Fruit fly (Drosophila melanogaster) whole organism, embryonic: Measurements from ENCODE around the gene CG9316.

Experiments used
- ATbp ChIP-seq: fragments of 200-800 bp; sonication (Bioruptor generic); optimal IDR thresholded peaks from 2 replicates; lab custom pipeline; 2017; ENCODE audit warnings: missing biosample characterization, mild to moderate bottlenecking, missing genetic modification characterization, missing genetic modification reagents
- B-H2 ChIP-seq: fragments of 200-800 bp; sonication (Bioruptor generic); optimal IDR thresholded peaks from 2 replicates; lab custom pipeline; 2018; ENCODE audit warnings: missing biosample characterization, mild to moderate bottlenecking, missing genetic modification characterization
- Bgb ChIP-seq: fragments of 200-800 bp; sonication (Bioruptor generic); IDR thresholded peaks from 2 replicates; pipeline ENCODE4 v1.3.6; 2022; ENCODE audit warnings: missing biosample characterization, missing genetic modification characterization; ENCODE audit not compliant: partially characterized antibody
- CG10267 ChIP-seq: fragments of 200-800 bp; sonication (Bioruptor generic); optimal IDR thresholded peaks from 2 replicates; lab custom pipeline; 2018; ENCODE audit warnings: missing biosample characterization, mild to moderate bottlenecking, missing genetic modification characterization, moderate library complexity
- CG10959 ChIP-seq: fragments of 200-800 bp; sonication (Bioruptor generic); IDR thresholded peaks from 2 replicates; pipeline ENCODE4 v1.3.6; 2022; ENCODE audit warnings: missing biosample characterization, missing genetic modification characterization
- CG11504 ChIP-seq: fragments of 200-800 bp; sonication (Bioruptor generic); optimal IDR thresholded peaks from 3 replicates; lab custom pipeline; 2019; ENCODE audit warnings: missing biosample characterization, mild to moderate bottlenecking, missing genetic modification characterization, moderate library complexity
- CG12104 ChIP-seq: fragments of 200-800 bp; sonication (Bioruptor generic); optimal IDR thresholded peaks from 3 replicates; lab custom pipeline; 2016; ENCODE audit warnings: missing biosample characterization, missing genetic modification characterization
- CG1233 ChIP-seq: fragments of 200-800 bp; sonication (Bioruptor generic); optimal IDR thresholded peaks from 4 replicates; lab custom pipeline; 2018; ENCODE audit warnings: missing biosample characterization, mild to moderate bottlenecking, missing genetic modification characterization
- CG14965 ChIP-seq: fragments of 200-800 bp; sonication (Bioruptor generic); optimal IDR thresholded peaks from 2 replicates; lab custom pipeline; 2016; ENCODE audit warnings: missing biosample characterization, missing genetic modification characterization, borderline replicate concordance
- CG15479 ChIP-seq: fragments of 200-800 bp; sonication (Bioruptor generic); optimal IDR thresholded peaks from 3 replicates; lab custom pipeline; 2019; ENCODE audit warnings: missing biosample characterization, mild to moderate bottlenecking, missing genetic modification characterization, moderate library complexity
- CG17385 ChIP-seq: fragments of 200-800 bp; sonication (Bioruptor generic); optimal IDR thresholded peaks from 3 replicates; lab custom pipeline; 2018; ENCODE audit warnings: missing biosample characterization, mild to moderate bottlenecking, missing genetic modification characterization
- CG2116 ChIP-seq: fragments of 200-800 bp; sonication (Bioruptor generic); optimal IDR thresholded peaks from 3 replicates; lab custom pipeline; 2018; ENCODE audit warnings: missing biosample characterization, mild to moderate bottlenecking, missing genetic modification characterization
- CG2202 ChIP-seq: fragments of 200-800 bp; sonication (Bioruptor generic); optimal IDR thresholded peaks from 2 replicates; lab custom pipeline; 2018; ENCODE audit warnings: missing biosample characterization, mild to moderate bottlenecking, missing genetic modification characterization
- CG32767 ChIP-seq: fragments of 200-800 bp; sonication (Bioruptor generic); IDR thresholded peaks from 2 replicates; pipeline ENCODE4 v1.3.6; 2022; ENCODE audit warnings: missing biosample characterization, missing genetic modification characterization
- CG33557 ChIP-seq: fragments of 200-800 bp; sonication (Bioruptor generic); optimal IDR thresholded peaks from 2 replicates; lab custom pipeline; 2019; ENCODE audit warnings: missing biosample characterization, mild to moderate bottlenecking, missing genetic modification characterization, moderate library complexity
- CG3995 ChIP-seq: fragments of 200-800 bp; sonication (Bioruptor generic); optimal IDR thresholded peaks from 3 replicates; lab custom pipeline; 2016; ENCODE audit warnings: missing biosample characterization, missing genetic modification characterization
- CG9817 ChIP-seq: fragments of 200-800 bp; sonication (Bioruptor generic); optimal IDR thresholded peaks from 2 replicates; lab custom pipeline; 2018; ENCODE audit warnings: missing biosample characterization, mild to moderate bottlenecking, missing genetic modification characterization, moderate library complexity
- Chrac-16 ChIP-seq: fragments of 200-800 bp; sonication (Bioruptor generic); optimal IDR thresholded peaks from 3 replicates; lab custom pipeline; 2016; ENCODE audit warnings: missing biosample characterization, missing genetic modification characterization
- Deaf1 ChIP-seq: fragments of 200-800 bp; optimal IDR thresholded peaks from 3 replicates; lab custom pipeline; 2019; ENCODE audit warnings: missing biosample characterization, mild to moderate bottlenecking, missing genetic modification characterization, moderate library complexity
- Doc2 ChIP-seq: fragments of 200-800 bp; sonication (Bioruptor generic); IDR thresholded peaks from 2 replicates; pipeline ENCODE4 v1.3.6; 2022; ENCODE audit warnings: missing biosample characterization, missing genetic modification characterization
- Gsc ChIP-seq: fragments of 200-800 bp; sonication (Bioruptor generic); IDR thresholded peaks from 2 replicates; pipeline ENCODE4 v1.3.6; 2022; ENCODE audit warnings: missing biosample characterization, missing genetic modification characterization
- HLH4C ChIP-seq: fragments of 200-800 bp; sonication (Bioruptor generic); IDR thresholded peaks from 3 replicates; pipeline ENCODE4 v1.3.6; 2022; ENCODE audit warnings: missing biosample characterization, missing genetic modification characterization; ENCODE audit not compliant: partially characterized antibody
- Hmr ChIP-seq: fragments of 200-800 bp; sonication (Bioruptor generic); optimal IDR thresholded peaks from 3 replicates; lab custom pipeline; 2017; ENCODE audit warnings: mild to moderate bottlenecking, missing biosample characterization, missing genetic modification reagents, missing genetic modification characterization
- Lhr ChIP-seq: fragments of 200-800 bp; sonication (Bioruptor generic); optimal IDR thresholded peaks from 3 replicates; lab custom pipeline; 2017; ENCODE audit warnings: mild to moderate bottlenecking, missing biosample characterization, missing genetic modification reagents, missing genetic modification characterization
- Med ChIP-seq: fragments of 200-800 bp; sonication (Bioruptor generic); peaks from one replicate; lab custom pipeline; 2016; ENCODE audit warnings: missing biosample characterization, missing genetic modification characterization, mild to moderate bottlenecking, inconsistent platforms, moderate library complexity
- Oaz ChIP-seq: fragments of 200-800 bp; sonication (Bioruptor generic); IDR thresholded peaks from 2 replicates; pipeline ENCODE4 v1.3.6; 2022; ENCODE audit warnings: missing biosample characterization, missing genetic modification characterization
- Sry-δ ChIP-seq: fragments of 200-800 bp; sonication (Bioruptor generic); optimal IDR thresholded peaks from 2 replicates; lab custom pipeline; 2016; ENCODE audit warnings: missing biosample characterization, missing genetic modification characterization
- Stat92E ChIP-seq, 3 experiments: fragments of >200 bp in 2 of 3; fragments of 200-800 bp in 1 of 3; sonication (Bioruptor generic) in 1 of 3; optimal IDR thresholded peaks; 2 replicates each; lab custom pipeline; 2017 to 2019; ENCODE audit warnings: missing biosample characterization in 3 of 3, missing genetic modification characterization in 3 of 3, mild to moderate bottlenecking in 1 of 3, moderate library complexity in 1 of 3
- al ChIP-seq: fragments of 200-800 bp; sonication (Bioruptor generic); IDR thresholded peaks from 2 replicates; pipeline ENCODE4 v1.3.6; 2022; ENCODE audit warnings: missing biosample characterization, missing genetic modification characterization
- cas ChIP-seq: fragments of 200-800 bp; sonication (Bioruptor generic); IDR thresholded peaks from 2 replicates; pipeline ENCODE4 v1.3.6; 2022; ENCODE audit warnings: missing biosample characterization, missing genetic modification characterization
- cato ChIP-seq: fragments of 200-800 bp; sonication (Bioruptor generic); optimal IDR thresholded peaks from 2 replicates; lab custom pipeline; 2016; ENCODE audit warnings: missing biosample characterization, missing genetic modification characterization, borderline replicate concordance
- chm ChIP-seq: fragments of 200-800 bp; sonication (Bioruptor generic); IDR thresholded peaks from 2 replicates; pipeline ENCODE4 v1.3.6; 2022; ENCODE audit warnings: missing biosample characterization, missing genetic modification characterization
- crc ChIP-seq: fragments of 200-800 bp; sonication (Bioruptor generic); optimal IDR thresholded peaks from 2 replicates; lab custom pipeline; 2016; ENCODE audit warnings: missing biosample characterization, missing genetic modification characterization
- croc ChIP-seq: fragments of 200-800 bp; sonication (Bioruptor generic); conservative IDR thresholded peaks from 3 replicates; pipeline ENCODE4 v1.3.6; 2022; ENCODE audit warnings: missing biosample characterization, missing genetic modification characterization
- dan ChIP-seq: fragments of 200-800 bp; sonication (Bioruptor generic); IDR thresholded peaks from 2 replicates; pipeline ENCODE4 v1.3.6; 2022; ENCODE audit warnings: missing biosample characterization, missing genetic modification characterization
- dysf ChIP-seq: fragments of 200-800 bp; sonication (Bioruptor generic); IDR thresholded peaks from 3 replicates; pipeline ENCODE4 v1.3.6; 2022; ENCODE audit warnings: missing biosample characterization, missing genetic modification characterization
- gem ChIP-seq: fragments of 200-800 bp; sonication (Bioruptor generic); optimal IDR thresholded peaks from 2 replicates; lab custom pipeline; 2019; ENCODE audit warnings: missing biosample characterization, mild to moderate bottlenecking, missing genetic modification characterization, moderate library complexity
- hkb ChIP-seq, 2 experiments: fragments of 200-800 bp in 1 of 2; fragments of >200 bp in 1 of 2; sonication (Bioruptor generic) in 1 of 2; IDR thresholded peaks in 1 of 2; optimal IDR thresholded peaks in 1 of 2; 2 replicates each; pipeline versions ENCODE4 v1.3.6 to Lab custom; 2017 to 2022; ENCODE audit warnings: missing biosample characterization in 1 of 2, missing genetic modification characterization in 1 of 2
- jigr1 ChIP-seq: fragments of 200-800 bp; sonication (Bioruptor generic); IDR thresholded peaks from 3 replicates; pipeline ENCODE4 v1.3.6; 2022; ENCODE audit warnings: missing biosample characterization, missing genetic modification characterization
- kah ChIP-seq: fragments of 200-800 bp; sonication (Bioruptor generic); optimal IDR thresholded peaks from 2 replicates; lab custom pipeline; 2018; ENCODE audit warnings: missing biosample characterization, mild to moderate bottlenecking, missing genetic modification characterization
- nerfin-1 ChIP-seq: fragments of 200-800 bp; sonication (Bioruptor generic); optimal IDR thresholded peaks from 3 replicates; lab custom pipeline; 2019; ENCODE audit warnings: missing biosample characterization, mild to moderate bottlenecking, missing genetic modification characterization, moderate library complexity
- scrt ChIP-seq: fragments of 200-800 bp; sonication (Bioruptor generic); optimal IDR thresholded peaks from 2 replicates; lab custom pipeline; 2018; ENCODE audit warnings: missing biosample characterization, mild to moderate bottlenecking, missing genetic modification characterization, moderate library complexity
- sens ChIP-seq: fragments of 200-800 bp; sonication (Bioruptor generic); peaks from one replicate; lab custom pipeline; 2016; ENCODE audit warnings: missing biosample characterization, missing genetic modification characterization
- sr ChIP-seq: fragments of 200-800 bp; sonication (Bioruptor generic); IDR thresholded peaks from 3 replicates; pipeline ENCODE4 v1.3.6; 2022; ENCODE audit warnings: missing biosample characterization, missing genetic modification characterization
- ssp ChIP-seq: fragments of 200-800 bp; sonication (Bioruptor generic); IDR thresholded peaks from 2 replicates; pipeline ENCODE4 v1.3.6; 2022; ENCODE audit warnings: missing biosample characterization, missing genetic modification characterization
- trem ChIP-seq: fragments of 200-800 bp; optimal IDR thresholded peaks from 3 replicates; lab custom pipeline; 2019; ENCODE audit warnings: missing biosample characterization, mild to moderate bottlenecking, missing genetic modification characterization, moderate library complexity
- twi ChIP-seq: fragments of 200-800 bp; optimal IDR thresholded peaks from 2 replicates; lab custom pipeline; 2019; ENCODE audit warnings: missing biosample characterization, mild to moderate bottlenecking, missing genetic modification characterization, moderate library complexity
- z ChIP-seq: fragments of 200-800 bp; sonication (Bioruptor generic); IDR thresholded peaks from 3 replicates; pipeline ENCODE4 v1.3.6; 2022; ENCODE audit warnings: missing biosample characterization, missing genetic modification characterization

Gene CG9316

dm6 chr2L:20761951-20762538 lies 35.7 kb upstream of the CG9316 start (continued):
- peak; percentile 75 for TF ChIP-seq sens (GFP tag; lab: Kevin White, UChicago)
- no peak for TF ChIP-seq CG2202
- TF ChIP-seq B-H2 = no peak
- peak; percentile 5 for TF ChIP-seq CG1233
- no peak for TF ChIP-seq CG3995 (GFP tag; lab: Kevin White, UChicago)
- no peak for TF ChIP-seq CG11504
- peak; percentile 75 for TF ChIP-seq gem (tag; lab: Kevin White, UChicago)
- no peak for TF ChIP-seq jigr1 (GFP tag; lab: Robert Waterston, UW)
- TF ChIP-seq Hmr (GFP tag; lab: Kevin White, UChicago) = peak; percentile 22
- TF ChIP-seq trem (tag; lab: Kevin White, UChicago) = peak; percentile 44
- peak; percentile 10 for TF ChIP-seq CG17385 (GFP tag; lab: Kevin White, UChicago)
- TF ChIP-seq CG10959 (GFP tag; lab: Robert Waterston, UW) = no peak
- no peak for TF ChIP-seq ssp (GFP tag; lab: Robert Waterston, UW)
- peak; percentile 36 for TF ChIP-seq CG10267 (tag; lab: Kevin White, UChicago)
- TF ChIP-seq CG14965 = no peak
- TF ChIP-seq Chrac-16 (GFP tag; lab: Kevin White, UChicago) = peak; percentile 35
- no peak for TF ChIP-seq Gsc (GFP tag; lab: Robert Waterston, UW)
- no peak for TF ChIP-seq dan (GFP tag; lab: Robert Waterston, UW)
- TF ChIP-seq CG12104 (GFP tag; lab: Kevin White, UChicago) = no peak
- no peak for TF ChIP-seq chm (GFP tag; lab: Robert Waterston, UW)
- no peak for TF ChIP-seq croc (GFP tag; lab: Robert Waterston, UW)
- TF ChIP-seq kah (GFP tag; lab: Kevin White, UChicago) = no peak
- TF ChIP-seq Lhr = no peak
- no peak for TF ChIP-seq sr (GFP tag; lab: Robert Waterston, UW)
- no peak for TF ChIP-seq crc (GFP tag; lab: Kevin White, UChicago)
- peak; percentile 22 for TF ChIP-seq Deaf1 (tag; lab: Kevin White, UChicago)
- peak; percentile 18 for TF ChIP-seq ATbp (GFP tag; lab: Kevin White, UChicago)
- no peak for TF ChIP-seq CG2116
- TF ChIP-seq Sry-δ (GFP tag; lab: Kevin White, UChicago) = no peak
- TF ChIP-seq Stat92E (GFP tag; optimal IDR thresholded peaks at IDR 0.05; lab: Kevin White, UChicago) = no peak
- TF ChIP-seq CG9817 (tag; lab: Kevin White, UChicago) = no peak

- TF ChIP-seq CG15479 (GFP tag; lab: Kevin White, UChicago) = peak; percentile 74
- TF ChIP-seq twi (tag; lab: Kevin White, UChicago) = no peak
- no peak for TF ChIP-seq nerfin-1
Measured at dm6 chr2L:20760956-20761355, 34.6 kb upstream of the CG9316 start.

- no peak for TF ChIP-seq scrt
- no peak for TF ChIP-seq HLH4C
- peak; percentile 76 for TF ChIP-seq Med
- no peak for TF ChIP-seq CG32767
- TF ChIP-seq dysf (GFP tag; lab: Robert Waterston, UW) = peak; percentile 67
- no peak for TF ChIP-seq cato (GFP tag; lab: Kevin White, UChicago)
- TF ChIP-seq z (GFP tag; lab: Robert Waterston, UW) = no peak
- TF ChIP-seq CG33557 (GFP tag; lab: Kevin White, UChicago) = peak; percentile 24
- TF ChIP-seq cas = no peak
- no peak for TF ChIP-seq hkb (optimal IDR thresholded peaks at IDR 0.05; lab: Kevin White, UChicago)
- TF ChIP-seq hkb (GFP tag; IDR thresholded peaks at IDR 0.05; lab: Robert Waterston, UW) = peak; percentile 38; the same call in 1 of the 2 replicates
- no peak for TF ChIP-seq Oaz
- TF ChIP-seq al (GFP tag; lab: Robert Waterston, UW) = 0 out of 2 replicates have a peak, but pooled peaks have one; percentile 23
- TF ChIP-seq Doc2 (GFP tag; lab: Robert Waterston, UW) = no peak
- TF ChIP-seq Bgb (GFP tag; lab: Robert Waterston, UW) = no peak
Measured at dm6 chr2L:20759809-20760485, 33.6 kb upstream of the CG9316 start.
